Fruit fly (Drosophila melanogaster): Measurements from ENCODE around the gene Rac1.

The Rac1 gene

dm6 chr3L:1300076-1300635 lies 2.3 kb downstream of the Rac1 start (continued):
- TF ChIP-seq CG13424 (tag; optimal IDR thresholded peaks at IDR 0.05) (peak; percentile 82), cad (GFP tag; optimal IDR thresholded peaks at IDR 0.05) (no peak), crp (GFP tag; optimal IDR thresholded peaks at IDR 0.05) (peak in 1 of 2 experiments; percentile 39), CG6175 (GFP tag; IDR thresholded peaks at IDR 0.05) (no peak), Hey (tag; optimal IDR thresholded peaks at IDR 0.05) (no peak), Jarid2 (GFP tag; optimal IDR thresholded peaks at IDR 0.05) (peak; percentile 53), CG10979 (tag; optimal IDR thresholded peaks at IDR 0.05) (peak; percentile 93), CG6254 (GFP tag; optimal IDR thresholded peaks at IDR 0.05) (peak; percentile 79), CG17359 (tag; optimal IDR thresholded peaks at IDR 0.05) (peak; percentile 87), pnt (GFP tag; optimal IDR thresholded peaks at IDR 0.05) (peak; percentile 2)

- 0 out of 2 replicates have a peak, but pooled peaks have one; percentile 52 for TF ChIP-seq CG32532 (GFP tag; IDR thresholded peaks at IDR 0.05)
- TF ChIP-seq Ssrp (tag; optimal IDR thresholded peaks at IDR 0.05): no peak
- no peak for TF ChIP-seq CG14965 (GFP tag; optimal IDR thresholded peaks at IDR 0.05; ENCODE audit: borderline replicate concordance)
- TF ChIP-seq so (GFP tag; IDR thresholded peaks at IDR 0.05): no peak
- no peak for TF ChIP-seq Hsf (GFP tag; optimal IDR thresholded peaks at IDR 0.05)
- TF ChIP-seq MESR4 (GFP tag; optimal IDR thresholded peaks at IDR 0.05): peak; percentile 64
- TF ChIP-seq run (tag; optimal IDR thresholded peaks at IDR 0.05): no peak
- TF ChIP-seq btn (GFP tag; optimal IDR thresholded peaks at IDR 0.05): no peak
- TF ChIP-seq CG17912 (GFP tag; optimal IDR thresholded peaks at IDR 0.05): no peak
- TF ChIP-seq ewg (GFP tag; optimal IDR thresholded peaks at IDR 0.05): no peak
- TF ChIP-seq CG2120 (GFP tag; optimal IDR thresholded peaks at IDR 0.05): no peak
- TF ChIP-seq Taf1 (GFP tag; IDR thresholded peaks at IDR 0.05): no peak
- no peak for TF ChIP-seq CG10147 (GFP tag; optimal IDR thresholded peaks at IDR 0.05)
- TF ChIP-seq CG6854 (GFP tag; optimal IDR thresholded peaks at IDR 0.05): no peak
- TF ChIP-seq Mes4 (GFP tag; optimal IDR thresholded peaks at IDR 0.05): no peak
- TF ChIP-seq Bteb2 (GFP tag; optimal IDR thresholded peaks at IDR 0.05): no peak
- TF ChIP-seq sd (tag; optimal IDR thresholded peaks at IDR 0.05): no peak
- TF ChIP-seq ase (GFP tag; IDR thresholded peaks at IDR 0.05): no peak
- no peak for TF ChIP-seq lola (GFP tag; optimal IDR thresholded peaks at IDR 0.05)
- TF ChIP-seq Trl (optimal IDR thresholded peaks at IDR 0.05): peak in 1 of 2 experiments; percentile 34
- TF ChIP-seq Trl (GFP tag; optimal IDR thresholded peaks at IDR 0.05): peak; percentile 9
- TF ChIP-seq Gsc (GFP tag; IDR thresholded peaks at IDR 0.05): no peak
- no peak for TF ChIP-seq CG9817 (tag; optimal IDR thresholded peaks at IDR 0.05)
- no peak for TF ChIP-seq CG18476 (GFP tag; optimal IDR thresholded peaks at IDR 0.05)
- TF ChIP-seq zfh1 (GFP tag; IDR thresholded peaks at IDR 0.05): no peak
- peak; percentile 2 for TF ChIP-seq CG12659 (GFP tag; optimal IDR thresholded peaks at IDR 0.05)
- no peak for TF ChIP-seq NFAT (GFP tag; IDR thresholded peaks at IDR 0.05)
- TF ChIP-seq CG8290 (GFP tag; optimal IDR thresholded peaks at IDR 0.05): no peak
- peak in 1 of 2 experiments; percentile 62 for TF ChIP-seq CG8290 (tag; optimal IDR thresholded peaks at IDR 0.05)
- no peak for TF ChIP-seq Tbp (GFP tag; optimal IDR thresholded peaks at IDR 0.05)
- TF ChIP-seq ERR (GFP tag; optimal IDR thresholded peaks at IDR 0.05): no peak
- TF ChIP-seq ssp (GFP tag; IDR thresholded peaks at IDR 0.05): peak; percentile 55
- TF ChIP-seq CG11504 (tag; optimal IDR thresholded peaks at IDR 0.05): no peak
- TF ChIP-seq bsh (GFP tag; optimal IDR thresholded peaks at IDR 0.05): no peak
- no peak for TF ChIP-seq CG43689 (GFP tag; IDR thresholded peaks at IDR 0.05)
- TF ChIP-seq CG30431 (GFP tag; optimal IDR thresholded peaks at IDR 0.05): no peak
- TF ChIP-seq CG1647 (GFP tag; optimal IDR thresholded peaks at IDR 0.05): no peak
- no peak for TF ChIP-seq ftz-f1 (GFP tag; optimal IDR thresholded peaks at IDR 0.05)
- TF ChIP-seq CG11085 (GFP tag; IDR thresholded peaks at IDR 0.05): no peak
- TF ChIP-seq Dad (GFP tag; optimal IDR thresholded peaks at IDR 0.05): no peak
- no peak for TF ChIP-seq CG7928 (GFP tag; optimal IDR thresholded peaks at IDR 0.05)
Observed at dm6 chr3L:1298509-1298908, 4.0 kb downstream of the Rac1 start, which contains the start of gene scf. Gene scf (plus strand): TSS chr3L:1298672.

All from whole organism, embryonic.